Fruit fly (Drosophila melanogaster) whole organism, pupa: ENCODE data around the gene Osbp.

Experiments used
- CG10348 ChIP-seq: fragments of 200-800 bp; sonication (Bioruptor generic); IDR thresholded peaks from 2 replicates; pipeline ENCODE4 v1.3.6; 2022; ENCODE audit warnings: missing biosample characterization, missing genetic modification characterization
- CG12605 ChIP-seq: fragments of 200-800 bp; sonication (Bioruptor generic); IDR thresholded peaks from 2 replicates; pipeline ENCODE4 v1.3.6; 2022; ENCODE audit warnings: missing biosample characterization, missing genetic modification characterization
- CG13204 ChIP-seq: fragments of 200-800 bp; sonication (Bioruptor generic); optimal IDR thresholded peaks from 2 replicates; lab custom pipeline; 2018; ENCODE audit warnings: missing biosample characterization, mild to moderate bottlenecking, missing genetic modification characterization, moderate library complexity
- CG32121 ChIP-seq: fragments of 200-800 bp; sonication (Bioruptor generic); IDR thresholded peaks from 2 replicates; pipeline ENCODE4 v1.3.6; 2022; ENCODE audit warnings: missing biosample characterization, missing genetic modification characterization
- CG34367 ChIP-seq: fragments of 200-800 bp; sonication (Bioruptor generic); optimal IDR thresholded peaks from 2 replicates; lab custom pipeline; 2018; ENCODE audit warnings: missing biosample characterization, mild to moderate bottlenecking, missing genetic modification characterization
- CG8301 ChIP-seq: fragments of 200-800 bp; sonication (Bioruptor generic); optimal IDR thresholded peaks from 2 replicates; lab custom pipeline; 2018; ENCODE audit warnings: missing biosample characterization, mild to moderate bottlenecking, missing genetic modification characterization
- CG9948 ChIP-seq: fragments of 200-800 bp; sonication (Bioruptor generic); optimal IDR thresholded peaks from 2 replicates; lab custom pipeline; 2018; ENCODE audit warnings: missing biosample characterization, mild to moderate bottlenecking, missing genetic modification characterization, moderate library complexity
- EcR ChIP-seq: fragments of 200-800 bp; sonication (Bioruptor generic); optimal IDR thresholded peaks from 3 replicates; lab custom pipeline; 2019; ENCODE audit warnings: missing biosample characterization, missing genetic modification characterization, mild to moderate bottlenecking, moderate library complexity, missing genetic modification reagents
- Pif1A ChIP-seq: fragments of 200-800 bp; sonication (Bioruptor generic); optimal IDR thresholded peaks from 3 replicates; lab custom pipeline; 2016; ENCODE audit warnings: missing biosample characterization, missing genetic modification characterization
- fd96Ca ChIP-seq: fragments of 200-800 bp; sonication (Bioruptor generic); IDR thresholded peaks from 3 replicates; pipeline ENCODE4 v1.3.6; 2022; ENCODE audit warnings: missing biosample characterization, missing genetic modification characterization
- rn ChIP-seq: fragments of 200-800 bp; sonication (Bioruptor generic); IDR thresholded peaks from 2 replicates; pipeline ENCODE4 v1.3.6; 2022; ENCODE audit warnings: missing biosample characterization, missing genetic modification characterization

- TF ChIP-seq CG32121 (GFP tag; lab: Robert Waterston, UW) = no peak
- no peak for TF ChIP-seq EcR (GFP tag; lab: Kevin White, UChicago)
- no peak for TF ChIP-seq CG13204 (GFP tag; lab: Kevin White, UChicago)
- no peak for TF ChIP-seq CG9948 (tag; lab: Kevin White, UChicago)
- no peak for TF ChIP-seq Pif1A
- TF ChIP-seq CG8301 (tag; lab: Kevin White, UChicago) = no peak
- TF ChIP-seq CG12605 = no peak
- no peak for TF ChIP-seq fd96Ca
- TF ChIP-seq CG10348 (GFP tag; lab: Robert Waterston, UW) = no peak
- no peak for TF ChIP-seq CG34367
- TF ChIP-seq rn (GFP tag; lab: Robert Waterston, UW) = no peak
Measured at dm6 chr3R:24926752-24927320, 11.2 kb downstream of the Osbp start.
